Fruit fly (Drosophila melanogaster) whole organism, embryonic: ENCODE measurements around the gene Sgf11.

ENCODE experiments used
- Bgb ChIP-seq: fragments of 200-800 bp; sonication (Bioruptor generic); IDR thresholded peaks from 2 replicates; pipeline ENCODE4 v1.3.6; 2022; ENCODE audit warnings: missing biosample characterization, missing genetic modification characterization; ENCODE audit not compliant: partially characterized antibody
- CG12236 ChIP-seq: fragments of 200-800 bp; sonication (Bioruptor generic); optimal IDR thresholded peaks from 2 replicates; lab custom pipeline; 2016; ENCODE audit warnings: missing biosample characterization, missing genetic modification characterization
- CG3995 ChIP-seq: fragments of 200-800 bp; sonication (Bioruptor generic); optimal IDR thresholded peaks from 3 replicates; lab custom pipeline; 2016; ENCODE audit warnings: missing biosample characterization, missing genetic modification characterization
- CG4730 ChIP-seq: fragments of 200-800 bp; sonication (Bioruptor generic); IDR thresholded peaks from 2 replicates; pipeline ENCODE4 v1.3.6; 2022; ENCODE audit warnings: missing biosample characterization, missing genetic modification characterization
- CG8290 ChIP-seq, 3 experiments: fragments of 200-800 bp; sonication (Bioruptor generic); optimal IDR thresholded peaks; 2 replicates each; lab custom pipeline; 2016 to 2019; ENCODE audit warnings: missing biosample characterization in 3 of 3, missing genetic modification characterization in 3 of 3, mild to moderate bottlenecking in 2 of 3, moderate library complexity in 1 of 3
- Elba2 ChIP-seq: fragments of 200-800 bp; sonication (Bioruptor generic); optimal IDR thresholded peaks from 3 replicates; lab custom pipeline; 2016; ENCODE audit warnings: missing biosample characterization, missing genetic modification characterization
- HLH3B ChIP-seq: fragments of 200-800 bp; sonication (Bioruptor generic); IDR thresholded peaks from 2 replicates; pipeline ENCODE4 v1.3.6; 2022; ENCODE audit warnings: missing biosample characterization, missing genetic modification characterization
- cwo ChIP-seq: fragments of 200-800 bp; sonication (Bioruptor generic); optimal IDR thresholded peaks from 3 replicates; lab custom pipeline; 2017; ENCODE audit warnings: missing biosample characterization, missing genetic modification characterization, mild to moderate bottlenecking, moderate library complexity, missing genetic modification reagents
- dimm ChIP-seq: fragments of 200-800 bp; sonication (Bioruptor generic); IDR thresholded peaks from 2 replicates; pipeline ENCODE4 v1.3.6; 2022; ENCODE audit warnings: missing biosample characterization, missing genetic modification characterization
- gcm2 ChIP-seq: fragments of 200-800 bp; sonication (Bioruptor generic); optimal IDR thresholded peaks from 2 replicates; lab custom pipeline; 2016; ENCODE audit warnings: missing biosample characterization, missing genetic modification characterization
- h ChIP-seq: fragments of >200 bp; optimal IDR thresholded peaks from 2 replicates; lab custom pipeline; 2017

dm6 chr3L:18632187-18632635 lies 49.4 kb downstream of the Sgf11 start:
- TF ChIP-seq CG8290 (GFP tag; optimal IDR thresholded peaks at IDR 0.05; lab: Kevin White, UChicago) (no peak), CG8290 (tag; optimal IDR thresholded peaks at IDR 0.05; lab: Kevin White, UChicago) (no peak), h (lab: Kevin White, UChicago) (no peak), Bgb (GFP tag; lab: Robert Waterston, UW) (no peak), CG3995 (GFP tag; lab: Kevin White, UChicago) (no peak), Elba2 (GFP tag; lab: Kevin White, UChicago) (no peak), dimm (GFP tag; lab: Robert Waterston, UW) (no peak), CG4730 (GFP tag; lab: Robert Waterston, UW) (no peak), CG12236 (GFP tag; lab: Kevin White, UChicago) (no peak), cwo (GFP tag; lab: Kevin White, UChicago) (peak; percentile 67), gcm2 (GFP tag; lab: Kevin White, UChicago) (no peak), HLH3B (GFP tag; lab: Robert Waterston, UW) (no peak)
